Worm (Caenorhabditis elegans) whole organism, L4 larva: ENCODE results near the gene elo-5.

Experiments used
- nhr-6 ChIP-seq: fragments of 150-350 bp; optimal IDR thresholded peaks from 2 replicates; lab custom pipeline; 2014; ENCODE audit warnings: missing biosample characterization, missing genetic modification characterization
- unc-62 ChIP-seq, 3 experiments: fragments of 150-350 bp in 1 of 3; sonication (generic microtip); optimal IDR thresholded peaks in 2 of 3; peaks in 1 of 3; 1 replicate in 1 of 3; 2 replicates in 2 of 3; lab custom pipeline; 2014 to 2017; ENCODE audit warnings: missing biosample characterization in 3 of 3, missing genetic modification characterization in 3 of 3, missing genetic modification reagents in 3 of 3, missing genotype in 1 of 3

DNA sequence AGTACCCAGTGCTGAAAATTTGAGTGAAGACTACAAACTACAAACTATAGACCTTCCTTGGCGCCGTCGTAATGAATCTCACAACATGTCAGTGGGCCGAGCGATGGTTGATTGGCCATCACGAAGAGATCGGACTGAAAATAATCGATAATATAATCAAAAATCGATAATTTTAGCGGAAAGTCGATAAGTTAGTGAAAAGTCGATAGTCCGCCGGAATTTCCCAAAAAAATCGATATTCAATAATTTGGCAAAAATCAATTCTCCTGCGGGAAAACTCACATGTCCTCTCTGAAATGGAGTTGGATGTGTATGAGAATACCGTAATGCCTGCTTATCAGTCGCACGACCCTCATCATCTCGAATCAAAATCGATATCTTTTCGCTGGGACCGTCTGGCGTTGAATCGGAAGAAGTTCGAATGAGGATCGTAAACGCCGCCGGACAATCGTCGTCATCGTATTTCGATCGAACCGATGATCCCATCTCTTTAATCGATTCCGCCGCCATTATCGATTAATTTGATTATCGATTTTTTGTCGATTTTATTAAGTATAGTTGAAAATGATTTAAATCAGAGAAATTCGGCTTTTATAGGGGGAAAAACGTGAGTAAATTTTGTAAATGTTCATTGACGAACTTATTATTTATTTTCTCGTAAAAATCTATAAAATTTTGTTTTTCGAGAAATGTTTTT, 34.9 kb upstream of the elo-5 start, which contains the start of gene ZK616.8:
- TF ChIP-seq unc-62 (GFP tag; optimal IDR thresholded peaks at IDR 0.05 in 1 of 2; lab: Kevin White, UChicago) (no peak), unc-62 (tag; optimal IDR thresholded peaks at IDR 0.05; lab: Kevin White, UChicago) (no peak), nhr-6 (no peak)
